Fruit fly (Drosophila melanogaster) whole organism, embryonic: ENCODE results near the gene aru.
A peak's percentile ranks its signal among the peaks of the same experiment; 100 is the strongest.

ENCODE experiments used
- CG10147 ChIP-seq: fragments of 200-800 bp; sonication (Bioruptor generic); optimal IDR thresholded peaks from 2 replicates; lab custom pipeline; 2019; ENCODE audit warnings: missing biosample characterization, mild to moderate bottlenecking, missing genetic modification characterization, moderate library complexity
- CG10543 ChIP-seq: fragments of 200-800 bp; sonication (Bioruptor generic); optimal IDR thresholded peaks from 3 replicates; lab custom pipeline; 2017; ENCODE audit warnings: missing biosample characterization, mild to moderate bottlenecking, missing genetic modification characterization, moderate library complexity
- CG11085 ChIP-seq: fragments of 200-800 bp; sonication (Bioruptor generic); IDR thresholded peaks from 2 replicates; pipeline ENCODE4 v1.3.6; 2022; ENCODE audit warnings: missing biosample characterization, missing genetic modification characterization
- CG11456 ChIP-seq: fragments of 200-800 bp; sonication (Bioruptor generic); IDR thresholded peaks from 3 replicates; pipeline ENCODE4 v1.3.6; 2022; ENCODE audit warnings: missing biosample characterization, missing genetic modification characterization
- CG12769 ChIP-seq: fragments of 200-800 bp; sonication (Bioruptor generic); optimal IDR thresholded peaks from 2 replicates; lab custom pipeline; 2019; ENCODE audit warnings: missing biosample characterization, mild to moderate bottlenecking, missing genetic modification characterization, moderate library complexity
- CG14014 ChIP-seq: fragments of 200-800 bp; sonication (Bioruptor generic); IDR thresholded peaks from 2 replicates; pipeline ENCODE4 v1.3.6; 2022; ENCODE audit warnings: missing biosample characterization, missing genetic modification characterization
- CG17802 ChIP-seq: fragments of 200-800 bp; sonication (Bioruptor generic); optimal IDR thresholded peaks from 2 replicates; lab custom pipeline; 2018; ENCODE audit warnings: missing biosample characterization, mild to moderate bottlenecking, missing genetic modification characterization, moderate library complexity
- CG2202 ChIP-seq: fragments of 200-800 bp; sonication (Bioruptor generic); optimal IDR thresholded peaks from 2 replicates; lab custom pipeline; 2018; ENCODE audit warnings: missing biosample characterization, mild to moderate bottlenecking, missing genetic modification characterization
- CG30431 ChIP-seq: fragments of 200-800 bp; sonication (Bioruptor generic); optimal IDR thresholded peaks from 2 replicates; lab custom pipeline; 2017; ENCODE audit warnings: missing biosample characterization, missing genetic modification characterization
- CG31388 ChIP-seq: fragments of 200-800 bp; sonication (Bioruptor generic); optimal IDR thresholded peaks from 2 replicates; lab custom pipeline; 2016; ENCODE audit warnings: missing biosample characterization, missing genetic modification characterization
- CG32772 ChIP-seq: fragments of 200-800 bp; sonication (Bioruptor generic); IDR thresholded peaks from 2 replicates; pipeline ENCODE4 v1.3.6; 2022; ENCODE audit warnings: missing biosample characterization, missing genetic modification characterization
- CG3726 ChIP-seq: fragments of 200-800 bp; sonication (Bioruptor generic); IDR thresholded peaks from 3 replicates; pipeline ENCODE4, ENCODE4 v1.3.6; 2022; ENCODE audit warnings: missing biosample characterization, missing genetic modification characterization
- CG4404 ChIP-seq: fragments of 200-800 bp; sonication (Bioruptor generic); IDR thresholded peaks from 2 replicates; pipeline ENCODE4 v1.3.6; 2022; ENCODE audit warnings: missing biosample characterization, missing genetic modification characterization
- CG6683 ChIP-seq: fragments of 200-800 bp; sonication (Bioruptor generic); optimal IDR thresholded peaks from 2 replicates; lab custom pipeline; 2017; ENCODE audit warnings: missing biosample characterization, mild to moderate bottlenecking, missing genetic modification characterization, missing genetic modification reagents
- CG9437 ChIP-seq: fragments of 200-800 bp; sonication (Bioruptor generic); optimal IDR thresholded peaks from 2 replicates; lab custom pipeline; 2018; ENCODE audit warnings: missing biosample characterization, mild to moderate bottlenecking, missing genetic modification characterization
- CG9876 ChIP-seq: fragments of 200-800 bp; sonication (Bioruptor generic); optimal IDR thresholded peaks from 2 replicates; lab custom pipeline; 2016; ENCODE audit warnings: missing biosample characterization, missing genetic modification characterization
- CTCF ChIP-seq: fragments of 200-800 bp; sonication (Bioruptor generic); optimal IDR thresholded peaks from 2 replicates; lab custom pipeline; 2017; ENCODE audit warnings: missing biosample characterization, mild to moderate bottlenecking, missing genetic modification characterization, moderate library complexity
- CoRest ChIP-seq: fragments of 200-800 bp; sonication (Bioruptor generic); optimal IDR thresholded peaks from 3 replicates; lab custom pipeline; 2018; ENCODE audit warnings: missing biosample characterization, mild to moderate bottlenecking, missing genetic modification characterization, moderate library complexity
- D19B ChIP-seq: fragments of 200-800 bp; sonication (Bioruptor generic); optimal IDR thresholded peaks from 2 replicates; lab custom pipeline; 2017; ENCODE audit warnings: missing biosample characterization, mild to moderate bottlenecking, missing genetic modification characterization
- Dp ChIP-seq: fragments of 200-800 bp; sonication (Bioruptor generic); optimal IDR thresholded peaks from 2 replicates; lab custom pipeline; 2018; ENCODE audit warnings: missing biosample characterization, mild to moderate bottlenecking, missing genetic modification characterization, moderate library complexity
- Dref ChIP-seq: fragments of 200-800 bp; sonication (Bioruptor generic); IDR thresholded peaks from 2 replicates; pipeline ENCODE4 v1.3.6; 2022; ENCODE audit warnings: missing biosample characterization, missing genetic modification characterization
- ERR ChIP-seq: fragments of 200-800 bp; sonication (Bioruptor generic); optimal IDR thresholded peaks from 2 replicates; lab custom pipeline; 2016; ENCODE audit warnings: missing biosample characterization, missing genetic modification characterization
- HmgZ ChIP-seq: fragments of 200-800 bp; sonication (Bioruptor generic); optimal IDR thresholded peaks from 2 replicates; lab custom pipeline; 2018; ENCODE audit warnings: missing biosample characterization, mild to moderate bottlenecking, missing genetic modification characterization
- Hr78 ChIP-seq, 2 experiments: fragments of 200-800 bp in 1 of 2; fragments of >200 bp in 1 of 2; sonication (Bioruptor generic) in 1 of 2; optimal IDR thresholded peaks; 2 replicates each; lab custom pipeline; 2017 to 2019; ENCODE audit warnings: missing biosample characterization in 2 of 2, missing genetic modification characterization in 2 of 2, mild to moderate bottlenecking in 1 of 2, moderate library complexity in 1 of 2
- Kr ChIP-seq: fragments of 200-800 bp; sonication (Bioruptor generic); optimal IDR thresholded peaks from 2 replicates; lab custom pipeline; 2017; ENCODE audit warnings: missing biosample characterization, mild to moderate bottlenecking, missing genetic modification characterization
- NFAT ChIP-seq: fragments of 200-800 bp; sonication (Bioruptor generic); IDR thresholded peaks from 2 replicates; pipeline ENCODE4 v1.3.6; 2022; ENCODE audit warnings: missing biosample characterization, missing genetic modification characterization
- Oli ChIP-seq: fragments of 200-800 bp; sonication (Bioruptor generic); optimal IDR thresholded peaks from 2 replicates; lab custom pipeline; 2018; ENCODE audit warnings: missing biosample characterization, mild to moderate bottlenecking, missing genetic modification characterization, moderate library complexity
- Rfx ChIP-seq: fragments of 200-800 bp; sonication (Bioruptor generic); IDR thresholded peaks from 2 replicates; pipeline ENCODE4 v1.3.6; 2022; ENCODE audit warnings: missing biosample characterization, missing genetic modification characterization
- al ChIP-seq: fragments of 200-800 bp; sonication (Bioruptor generic); IDR thresholded peaks from 2 replicates; pipeline ENCODE4 v1.3.6; 2022; ENCODE audit warnings: missing biosample characterization, missing genetic modification characterization
- bbx ChIP-seq: fragments of 200-800 bp; sonication (Bioruptor generic); IDR thresholded peaks from 2 replicates; pipeline ENCODE4 v1.3.6; 2022; ENCODE audit warnings: missing biosample characterization, missing genetic modification characterization; ENCODE audit not compliant: partially characterized antibody
- br ChIP-seq: fragments of >200 bp; optimal IDR thresholded peaks from 2 replicates; lab custom pipeline; 2017
- cg ChIP-seq: fragments of 200-800 bp; sonication (Bioruptor generic); optimal IDR thresholded peaks from 3 replicates; lab custom pipeline; 2019; ENCODE audit warnings: missing biosample characterization, mild to moderate bottlenecking, missing genetic modification characterization, moderate library complexity
- chif ChIP-seq, 2 experiments: fragments of 200-800 bp; sonication (Bioruptor generic); optimal IDR thresholded peaks; 3 replicates each; lab custom pipeline; 2016; ENCODE audit warnings: missing biosample characterization in 2 of 2, missing genetic modification characterization in 2 of 2
- dan ChIP-seq: fragments of 200-800 bp; sonication (Bioruptor generic); IDR thresholded peaks from 2 replicates; pipeline ENCODE4 v1.3.6; 2022; ENCODE audit warnings: missing biosample characterization, missing genetic modification characterization
- disco-r ChIP-seq: fragments of 200-800 bp; sonication (Bioruptor generic); optimal IDR thresholded peaks from 2 replicates; lab custom pipeline; 2016; ENCODE audit warnings: missing biosample characterization, missing genetic modification characterization
- dmrt99B ChIP-seq: fragments of 200-800 bp; sonication (Bioruptor generic); optimal IDR thresholded peaks from 2 replicates; lab custom pipeline; 2018; ENCODE audit warnings: missing biosample characterization, mild to moderate bottlenecking, missing genetic modification characterization, moderate library complexity
- ems ChIP-seq: fragments of 200-800 bp; sonication (Bioruptor generic); optimal IDR thresholded peaks from 3 replicates; lab custom pipeline; 2016; ENCODE audit warnings: missing biosample characterization, missing genetic modification characterization
- esg ChIP-seq: fragments of 200-800 bp; sonication (Bioruptor generic); conservative IDR thresholded peaks from 2 replicates; pipeline ENCODE4 v1.3.6; 2022; ENCODE audit warnings: missing biosample characterization, missing genetic modification characterization
- fu2 ChIP-seq: fragments of 200-800 bp; sonication (Bioruptor generic); optimal IDR thresholded peaks from 2 replicates; lab custom pipeline; 2016; ENCODE audit warnings: missing biosample characterization, missing genetic modification characterization
- gsb-n ChIP-seq: fragments of 200-800 bp; sonication (Bioruptor generic); optimal IDR thresholded peaks from 3 replicates; lab custom pipeline; 2018; ENCODE audit warnings: missing biosample characterization, mild to moderate bottlenecking, missing genetic modification characterization
- ken ChIP-seq: fragments of 200-800 bp; sonication (Bioruptor generic); IDR thresholded peaks from 3 replicates; pipeline ENCODE4 v1.3.6; 2022; ENCODE audit warnings: missing biosample characterization, missing genetic modification characterization
- pum ChIP-seq: fragments of 200-800 bp; sonication (Bioruptor generic); optimal IDR thresholded peaks from 2 replicates; lab custom pipeline; 2016; ENCODE audit warnings: missing biosample characterization, missing genetic modification characterization
- schlank ChIP-seq: fragments of 200-800 bp; sonication (Bioruptor generic); optimal IDR thresholded peaks from 2 replicates; lab custom pipeline; 2018; ENCODE audit warnings: missing biosample characterization, mild to moderate bottlenecking, missing genetic modification characterization
- sd ChIP-seq: fragments of 200-800 bp; sonication (Bioruptor generic); optimal IDR thresholded peaks from 3 replicates; lab custom pipeline; 2018; ENCODE audit warnings: missing biosample characterization, mild to moderate bottlenecking, missing genetic modification characterization, moderate library complexity
- sim ChIP-seq: fragments of 200-800 bp; sonication (Bioruptor generic); IDR thresholded peaks from 2 replicates; pipeline ENCODE4 v1.3.6; 2022; ENCODE audit warnings: missing biosample characterization, missing genetic modification characterization
- slou ChIP-seq: fragments of 200-800 bp; sonication (Bioruptor generic); optimal IDR thresholded peaks from 3 replicates; lab custom pipeline; 2016; ENCODE audit warnings: missing biosample characterization, missing genetic modification characterization
- so ChIP-seq: fragments of 200-800 bp; sonication (Bioruptor generic); IDR thresholded peaks from 3 replicates; pipeline ENCODE4 v1.3.6; 2022; ENCODE audit warnings: missing biosample characterization, missing genetic modification characterization
- stwl ChIP-seq: fragments of 200-800 bp; sonication (Bioruptor generic); optimal IDR thresholded peaks from 3 replicates; lab custom pipeline; 2018; ENCODE audit warnings: missing biosample characterization, mild to moderate bottlenecking, missing genetic modification characterization, moderate library complexity
- tio ChIP-seq: fragments of 200-800 bp; sonication (Bioruptor generic); optimal IDR thresholded peaks from 2 replicates; lab custom pipeline; 2017; ENCODE audit warnings: missing biosample characterization, missing genetic modification characterization, inconsistent platforms
- wek ChIP-seq: fragments of 200-800 bp; sonication (Bioruptor generic); optimal IDR thresholded peaks from 3 replicates; lab custom pipeline; 2018; ENCODE audit warnings: missing biosample characterization, mild to moderate bottlenecking, missing genetic modification characterization, moderate library complexity

Gene aru

dm6 chr2L:846167-846868 lies 21.8 kb downstream of the aru start (continued):
- no peak for TF ChIP-seq CG10543
- peak; percentile 43; the same call in 1 of the 2 replicates for TF ChIP-seq Rfx (GFP tag; lab: Robert Waterston, UW)
- no peak for TF ChIP-seq slou (GFP tag; lab: Kevin White, UChicago)
- no peak for TF ChIP-seq CTCF
- TF ChIP-seq Hr78 (GFP tag; optimal IDR thresholded peaks at IDR 0.05; lab: Kevin White, UChicago) = peak in 1 of 2 experiments; percentile 69
- peak; percentile 69 for TF ChIP-seq CG12769
- no peak for TF ChIP-seq CG4404 (GFP tag; lab: Robert Waterston, UW)
- peak; percentile 40 for TF ChIP-seq wek (GFP tag; lab: Kevin White, UChicago)
- peak; percentile 41 for TF ChIP-seq ems (GFP tag; lab: Kevin White, UChicago)
- TF ChIP-seq CG2202 (tag; lab: Kevin White, UChicago) = no peak
- TF ChIP-seq Oli (tag; lab: Kevin White, UChicago) = peak; percentile 84
- TF ChIP-seq CG17802 (tag; lab: Kevin White, UChicago) = peak; percentile 34
- TF ChIP-seq CG11085 (GFP tag; lab: Robert Waterston, UW) = no peak
- TF ChIP-seq gsb-n (tag; lab: Kevin White, UChicago) = peak; percentile 50
- no peak for TF ChIP-seq CG9876
- 0 out of 2 replicates have a peak, but pooled peaks have one; percentile 15 for TF ChIP-seq bbx (GFP tag; lab: Robert Waterston, UW)
- TF ChIP-seq cg (GFP tag; lab: Kevin White, UChicago) = no peak
- peak; percentile 57 for TF ChIP-seq CG10147
- 0 out of 2 replicates have a peak, but pooled peaks have one; percentile 30 for TF ChIP-seq NFAT (GFP tag; lab: Robert Waterston, UW)
- TF ChIP-seq so = no peak; the same call in 2 of the 3 replicates
- TF ChIP-seq CG11456 = no peak
- TF ChIP-seq CG30431 (GFP tag; lab: Kevin White, UChicago) = peak; percentile 47
- no peak for TF ChIP-seq sd (tag; lab: Kevin White, UChicago)
- peak; percentile 52 for TF ChIP-seq CG9437 (GFP tag; lab: Kevin White, UChicago)
- peak; percentile 37 for TF ChIP-seq tio
- peak; percentile 52 to 77 for TF ChIP-seq chif (GFP tag; optimal IDR thresholded peaks at IDR 0.05; lab: Kevin White, UChicago)
- TF ChIP-seq esg (GFP tag; lab: Robert Waterston, UW) = peak; percentile 46; the same call in 1 of the 2 replicates
- TF ChIP-seq fu2 (GFP tag; lab: Kevin White, UChicago) = peak; percentile 25
- no peak for TF ChIP-seq D19B (GFP tag; lab: Kevin White, UChicago)
- TF ChIP-seq CG14014 = peak; percentile 32; the same call in 1 of the 2 replicates
- 0 out of 3 replicates have a peak, but pooled peaks have one; percentile 21 for TF ChIP-seq ken (GFP tag; lab: Robert Waterston, UW)
- no peak for TF ChIP-seq ERR (GFP tag; lab: Kevin White, UChicago)
- TF ChIP-seq Dref (GFP tag; lab: Robert Waterston, UW) = no peak
- peak; percentile 68 for TF ChIP-seq CoRest
- no peak for TF ChIP-seq al (GFP tag; lab: Robert Waterston, UW)
- TF ChIP-seq CG32772 = peak; percentile 19; the same call in 1 of the 2 replicates
- no peak for TF ChIP-seq CG31388 (GFP tag; lab: Kevin White, UChicago)
- 0 out of 3 replicates have a peak, but pooled peaks have one; percentile 50 for TF ChIP-seq CG3726 (GFP tag; lab: Robert Waterston, UW)
- no peak for TF ChIP-seq sim (GFP tag; lab: Robert Waterston, UW)
- no peak for TF ChIP-seq schlank
- peak; percentile 88 for TF ChIP-seq dmrt99B (tag; lab: Kevin White, UChicago)
- TF ChIP-seq CG6683 (GFP tag; lab: Kevin White, UChicago) = no peak
- no peak for TF ChIP-seq Kr (GFP tag; lab: Kevin White, UChicago)
- TF ChIP-seq disco-r (GFP tag; lab: Kevin White, UChicago) = no peak
- no peak for TF ChIP-seq dan (GFP tag; lab: Robert Waterston, UW)
- TF ChIP-seq Dp (GFP tag; lab: Kevin White, UChicago) = no peak
- no peak for TF ChIP-seq stwl (tag; lab: Kevin White, UChicago)
- TF ChIP-seq pum = peak; percentile 59
- no peak for TF ChIP-seq HmgZ (tag; lab: Kevin White, UChicago)
- TF ChIP-seq br (lab: Kevin White, UChicago) = no peak
